Worm (Caenorhabditis elegans) whole organism, mixed stage, embryonic: ENCODE measurements around the gene C26E1.2.

Experiments used
- blmp-1 ChIP-seq: fragments of 150-350 bp; optimal IDR thresholded peaks from 2 replicates; lab custom pipeline; 2014; ENCODE audit warnings: missing biosample characterization, missing genetic modification characterization
- ceh-39 ChIP-seq: fragments of 150-350 bp; optimal IDR thresholded peaks from 2 replicates; lab custom pipeline; 2014; ENCODE audit warnings: missing biosample characterization, missing genetic modification characterization
- ceh-43 ChIP-seq: fragments of 200-800 bp; sonication (Bioruptor generic); optimal IDR thresholded peaks from 2 replicates; lab custom pipeline; 2018; ENCODE audit warnings: mild to moderate bottlenecking, missing genetic modification characterization, moderate library complexity, missing compliant biosample characterization
- ceh-83 ChIP-seq: fragments of 200-800 bp; sonication (Bioruptor generic); optimal IDR thresholded peaks from 2 replicates; lab custom pipeline; 2018; ENCODE audit warnings: mild to moderate bottlenecking, missing genetic modification characterization, missing compliant biosample characterization
- ces-1 ChIP-seq: fragments of 150-350 bp; optimal IDR thresholded peaks from 2 replicates; lab custom pipeline; 2014; ENCODE audit warnings: missing biosample characterization, missing genetic modification reagents, missing genetic modification characterization
- cnd-1 ChIP-seq: fragments of 200-800 bp; sonication (Bioruptor generic); optimal IDR thresholded peaks from 2 replicates; lab custom pipeline; 2018; ENCODE audit warnings: mild to moderate bottlenecking, missing genetic modification characterization, missing compliant biosample characterization
- drap-1 ChIP-seq: fragments of 200-800 bp; sonication (Bioruptor generic); optimal IDR thresholded peaks from 3 replicates; lab custom pipeline; 2018; ENCODE audit warnings: mild to moderate bottlenecking, missing genetic modification characterization, missing compliant biosample characterization
- elt-1 ChIP-seq: sonication (generic microtip); optimal IDR thresholded peaks from 2 replicates; lab custom pipeline; 2017; ENCODE audit warnings: missing genetic modification characterization, mild to moderate bottlenecking, missing compliant biosample characterization, antibody characterized with exemption, moderate library complexity, borderline replicate concordance; ENCODE audit not compliant: insufficient read depth
- elt-3 ChIP-seq: fragments of 150-350 bp; optimal IDR thresholded peaks from 2 replicates; lab custom pipeline; 2014; ENCODE audit warnings: missing biosample characterization, missing genetic modification characterization
- flh-1 ChIP-seq: fragments of 200-800 bp; sonication (Bioruptor generic); optimal IDR thresholded peaks from 2 replicates; lab custom pipeline; 2018; ENCODE audit warnings: mild to moderate bottlenecking, missing genetic modification characterization, moderate library complexity, missing compliant biosample characterization
- ham-2 ChIP-seq: fragments of 200-800 bp; sonication (Bioruptor generic); optimal IDR thresholded peaks from 2 replicates; lab custom pipeline; 2018; ENCODE audit warnings: mild to moderate bottlenecking, missing genetic modification characterization, missing compliant biosample characterization
- hlh-1 ChIP-seq: fragments of 150-350 bp; optimal IDR thresholded peaks from 2 replicates; lab custom pipeline; 2014; ENCODE audit warnings: missing biosample characterization, missing genetic modification reagents, missing genetic modification characterization
- lin-32 ChIP-seq: fragments of 200-800 bp; sonication (Bioruptor generic); optimal IDR thresholded peaks from 2 replicates; lab custom pipeline; 2018; ENCODE audit warnings: mild to moderate bottlenecking, missing genetic modification characterization, missing compliant biosample characterization
- lsy-2 ChIP-seq: fragments of 150-350 bp; optimal IDR thresholded peaks from 2 replicates; lab custom pipeline; 2014; ENCODE audit warnings: missing biosample characterization, missing genetic modification characterization
- mab-5 ChIP-seq: fragments of 150-350 bp; optimal IDR thresholded peaks from 2 replicates; lab custom pipeline; 2014; ENCODE audit warnings: missing biosample characterization, missing genetic modification characterization
- mep-1 ChIP-seq: fragments of 150-350 bp; optimal IDR thresholded peaks from 2 replicates; lab custom pipeline; 2017; ENCODE audit warnings: missing biosample characterization, missing genetic modification reagents, missing genetic modification characterization, inconsistent platforms
- nhr-12 ChIP-seq: fragments of 150-350 bp; optimal IDR thresholded peaks from 2 replicates; lab custom pipeline; 2014; ENCODE audit warnings: missing biosample characterization, missing genetic modification characterization
- nhr-2 ChIP-seq: fragments of 150-350 bp; optimal IDR thresholded peaks from 2 replicates; lab custom pipeline; 2014; ENCODE audit warnings: missing biosample characterization, missing genetic modification characterization
- nhr-28 ChIP-seq: fragments of 150-350 bp; optimal IDR thresholded peaks from 2 replicates; lab custom pipeline; 2014; ENCODE audit warnings: missing biosample characterization, missing genetic modification characterization
- nhr-76 ChIP-seq: sonication (generic microtip); optimal IDR thresholded peaks from 2 replicates; lab custom pipeline; 2017; ENCODE audit warnings: missing biosample characterization, missing genetic modification characterization
- pha-4 ChIP-seq: fragments of 150-350 bp; optimal IDR thresholded peaks from 2 replicates; lab custom pipeline; 2018; ENCODE audit warnings: missing biosample characterization, missing genetic modification reagents, missing genetic modification characterization
- sem-2 ChIP-seq: fragments of 200-800 bp; sonication (Bioruptor generic); optimal IDR thresholded peaks from 2 replicates; lab custom pipeline; 2018; ENCODE audit warnings: mild to moderate bottlenecking, missing genetic modification characterization, missing compliant biosample characterization
- sptf-1 ChIP-seq: sonication (generic microtip); optimal IDR thresholded peaks from 2 replicates; lab custom pipeline; 2017; ENCODE audit warnings: mild to moderate bottlenecking, missing genetic modification characterization, moderate library complexity, missing compliant biosample characterization
- tbx-8 ChIP-seq: fragments of 200-800 bp; sonication (Bioruptor generic); optimal IDR thresholded peaks from 2 replicates; lab custom pipeline; 2018; ENCODE audit warnings: mild to moderate bottlenecking, missing genetic modification characterization, moderate library complexity, missing compliant biosample characterization
- unc-120 ChIP-seq: sonication (generic microtip); optimal IDR thresholded peaks from 2 replicates; lab custom pipeline; 2017; ENCODE audit warnings: missing genetic modification characterization, missing compliant biosample characterization; ENCODE audit not compliant: poor library complexity, severe bottlenecking
- unc-39 ChIP-seq: fragments of 150-350 bp; optimal IDR thresholded peaks from 2 replicates; lab custom pipeline; 2014; ENCODE audit warnings: missing biosample characterization, missing genetic modification characterization
- unc-62 ChIP-seq: fragments of 150-350 bp; optimal IDR thresholded peaks from 2 replicates; lab custom pipeline; 2014; ENCODE audit warnings: missing biosample characterization, missing genetic modification reagents, missing genetic modification characterization
- zip-8 ChIP-seq: fragments of 150-350 bp; optimal IDR thresholded peaks from 2 replicates; lab custom pipeline; 2014; ENCODE audit warnings: missing biosample characterization, missing genetic modification characterization
- ztf-11 ChIP-seq: fragments of 150-350 bp; optimal IDR thresholded peaks from 2 replicates; lab custom pipeline; 2014; ENCODE audit warnings: missing biosample characterization, missing genetic modification characterization

Gene C26E1.2

DNA sequence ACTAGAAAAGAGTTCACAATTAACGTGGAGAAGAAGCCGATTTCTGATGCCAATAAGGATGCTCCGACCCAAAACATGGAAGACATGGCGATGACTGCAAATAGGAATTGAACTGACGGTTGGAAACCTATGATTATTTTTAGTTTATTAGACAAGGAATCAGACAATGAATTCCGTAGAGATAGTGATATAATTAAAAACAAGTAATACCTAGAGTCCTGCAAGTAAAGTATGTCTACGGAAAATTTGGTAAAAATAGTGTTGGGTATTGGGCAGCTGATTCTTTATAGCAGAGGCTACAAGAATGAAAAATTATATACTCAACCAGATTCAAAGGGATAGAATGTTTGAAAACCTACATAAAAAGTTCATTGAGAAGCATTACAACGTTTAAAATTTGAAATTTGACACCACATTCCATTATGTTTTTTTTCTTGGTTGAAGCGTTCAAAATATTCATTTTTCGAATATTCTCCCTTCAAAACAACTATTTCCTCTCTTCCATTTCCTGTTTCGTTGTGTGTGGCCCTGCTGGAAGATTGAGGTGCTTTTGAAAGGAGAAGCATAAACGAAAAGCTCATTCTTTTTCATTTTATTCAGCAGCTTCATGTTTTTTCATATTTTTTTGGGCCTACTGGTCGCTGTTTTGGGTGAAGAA lies 34.8 kb downstream of the C26E1.2 start, which contains the start of the genes str-4 and lgc-48:
Gene str-4 (minus strand): TSS at position 101 of the 658 bp plus-strand sequence.
Gene lgc-48 (plus strand): TSS at position 608 of the 658 bp plus-strand sequence.
- TF ChIP-seq nhr-2 (tag; lab: Kevin White, UChicago) (no peak), lin-32 (GFP tag; lab: Kevin White, UChicago) (no peak), unc-120 (tag; lab: Kevin White, UChicago) (no peak), ham-2 (GFP tag; lab: Kevin White, UChicago) (no peak), sem-2 (GFP tag; lab: Kevin White, UChicago) (no peak)

DNA sequence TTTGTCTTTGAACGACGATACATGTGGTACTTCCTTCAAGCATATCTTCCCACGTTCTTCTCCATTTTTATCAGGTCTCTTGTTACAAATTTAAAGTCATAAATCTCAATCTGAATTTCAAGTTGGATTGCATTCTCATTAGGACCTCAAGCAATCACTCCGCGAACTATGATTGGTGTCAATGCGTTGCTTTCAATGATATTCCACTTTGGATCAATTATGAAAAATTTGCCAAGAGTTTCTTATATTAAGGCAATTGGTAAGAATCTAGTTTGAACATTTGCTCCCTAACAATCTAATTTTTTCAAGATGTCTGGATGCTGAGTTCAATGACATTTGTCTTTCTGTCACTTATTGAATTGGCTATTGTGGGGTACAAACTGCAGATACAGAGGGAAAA lies 37.3 kb downstream of the C26E1.2 start:
- TF ChIP-seq sptf-1 (tag; lab: Kevin White, UChicago) (no peak), ces-1 (GFP tag; lab: Kevin White, UChicago) (no peak), blmp-1 (tag; lab: Kevin White, UChicago) (no peak), drap-1 (no peak), cnd-1 (tag; lab: Kevin White, UChicago) (no peak), nhr-2 (tag; lab: Kevin White, UChicago) (no peak), nhr-76 (no peak), tbx-8 (GFP tag; lab: Kevin White, UChicago) (no peak), pha-4 (tag; lab: Kevin White, UChicago) (no peak), ztf-11 (tag; lab: Kevin White, UChicago) (no peak), unc-39 (no peak), mab-5 (tag; lab: Kevin White, UChicago) (no peak), unc-62 (GFP tag; lab: Kevin White, UChicago) (no peak), ham-2 (GFP tag; lab: Kevin White, UChicago) (no peak), ceh-39 (tag; lab: Kevin White, UChicago) (no peak), mep-1 (no peak), zip-8 (no peak), lsy-2 (no peak)
- TF ChIP-seq, all 35 proteins: peak for 0

ce11 chrV:13345867-13346328 lies 41.0 kb downstream of the C26E1.2 start, which contains the start of gene twk-43:
TSS of gene twk-43 (plus strand) at chrV:13346278.
- peak; percentile 82 for TF ChIP-seq unc-62 (GFP tag; lab: Kevin White, UChicago)
- no peak for TF ChIP-seq mep-1
- TF ChIP-seq pha-4 (tag; lab: Kevin White, UChicago), result no peak
- no peak for TF ChIP-seq flh-1 (GFP tag; lab: Kevin White, UChicago)
- peak; percentile 71 for TF ChIP-seq mab-5 (tag; lab: Kevin White, UChicago)
- TF ChIP-seq hlh-1 (tag; lab: Kevin White, UChicago), result no peak
- no peak for TF ChIP-seq blmp-1 (tag; lab: Kevin White, UChicago)
- TF ChIP-seq nhr-12 (tag; lab: Kevin White, UChicago), result no peak
- TF ChIP-seq sptf-1 (tag; lab: Kevin White, UChicago), result no peak

ce11 chrV:13350302-13350701 lies 45.4 kb downstream of the C26E1.2 start:
- TF ChIP-seq flh-1 (GFP tag; lab: Kevin White, UChicago) (no peak), unc-62 (GFP tag; lab: Kevin White, UChicago) (no peak), blmp-1 (tag; lab: Kevin White, UChicago) (no peak), ceh-39 (tag; lab: Kevin White, UChicago) (no peak), mab-5 (tag; lab: Kevin White, UChicago) (no peak), zip-8 (no peak), ceh-43 (GFP tag; lab: Kevin White, UChicago) (no peak), elt-3 (tag; lab: Kevin White, UChicago) (no peak), sem-2 (GFP tag; lab: Kevin White, UChicago) (no peak), ces-1 (GFP tag; lab: Kevin White, UChicago) (no peak), nhr-2 (tag; lab: Kevin White, UChicago) (no peak), mep-1 (no peak), nhr-28 (tag; lab: Kevin White, UChicago) (no peak), elt-1 (tag; lab: Kevin White, UChicago) (no peak), drap-1 (no peak), hlh-1 (tag; lab: Kevin White, UChicago) (no peak)

DNA sequence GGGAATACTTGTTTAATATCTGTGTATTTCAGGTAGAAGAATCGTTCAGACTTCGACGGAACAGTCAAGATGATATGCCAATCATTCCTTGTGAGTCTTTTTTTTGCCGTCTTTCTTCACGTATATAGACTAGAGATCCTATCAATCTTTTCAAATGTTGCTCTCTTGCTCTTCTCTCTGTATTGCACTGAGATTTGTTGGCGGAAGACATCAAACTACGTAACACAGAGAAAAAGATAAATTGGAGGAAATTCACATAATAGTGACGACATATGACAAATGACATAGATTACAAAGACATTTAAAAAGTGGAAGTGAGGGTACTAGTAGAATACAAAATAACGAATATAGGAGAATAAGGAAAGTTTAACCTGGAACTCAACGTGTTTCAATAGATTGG lies 46.8 kb downstream of the C26E1.2 start:
- TF ChIP-seq ceh-83 (GFP tag; lab: Kevin White, UChicago) (no peak), unc-62 (GFP tag; lab: Kevin White, UChicago) (peak; percentile 9)
